Worm (Caenorhabditis elegans) whole organism, late embryonic: Measurements from ENCODE around the gene clec-250.

Experiments
- C08G9.2 ChIP-seq: sonication (generic microtip); optimal IDR thresholded peaks from 2 replicates; lab custom pipeline; 2016; ENCODE audit warnings: mild to moderate bottlenecking, missing genetic modification characterization, moderate library complexity, missing compliant biosample characterization
- C38D4.7 ChIP-seq: fragments of 200-800 bp; sonication (Bioruptor generic); optimal IDR thresholded peaks from 2 replicates; lab custom pipeline; 2018; ENCODE audit warnings: mild to moderate bottlenecking, missing genetic modification characterization, moderate library complexity, missing compliant biosample characterization
- F13H6.1 ChIP-seq: sonication (generic microtip); optimal IDR thresholded peaks from 2 replicates; lab custom pipeline; 2016; ENCODE audit warnings: missing genetic modification characterization, missing compliant biosample characterization
- K02D7.2 ChIP-seq: sonication (generic microtip); optimal IDR thresholded peaks from 2 replicates; lab custom pipeline; 2017; ENCODE audit warnings: mild to moderate bottlenecking, missing genetic modification characterization, missing compliant biosample characterization
- Y22D7AL.16 ChIP-seq: sonication (generic microtip); optimal IDR thresholded peaks from 2 replicates; lab custom pipeline; 2016; ENCODE audit warnings: missing genetic modification characterization, missing compliant biosample characterization
- ahr-1 ChIP-seq: sonication (generic microtip); optimal IDR thresholded peaks from 2 replicates; lab custom pipeline; 2016; ENCODE audit warnings: missing genetic modification characterization, missing compliant biosample characterization
- ama-1 ChIP-seq: fragments of 150-350 bp; optimal IDR thresholded peaks from 2 replicates; lab custom pipeline; 2014
- ceh-14 ChIP-seq: sonication (generic microtip); optimal IDR thresholded peaks from 2 replicates; lab custom pipeline; 2016; ENCODE audit warnings: missing genotype, missing genetic modification characterization, missing compliant biosample characterization
- ceh-18 ChIP-seq: sonication (generic microtip); optimal IDR thresholded peaks from 2 replicates; lab custom pipeline; 2016; ENCODE audit warnings: missing genetic modification characterization, missing compliant biosample characterization
- ceh-19 ChIP-seq: fragments of 200-800 bp; sonication (Bioruptor generic); optimal IDR thresholded peaks from 2 replicates; lab custom pipeline; 2018; ENCODE audit warnings: mild to moderate bottlenecking, missing genetic modification characterization, missing compliant biosample characterization
- ceh-22 ChIP-seq: sonication (generic microtip); optimal IDR thresholded peaks from 2 replicates; lab custom pipeline; 2017; ENCODE audit warnings: missing biosample characterization, missing genetic modification characterization
- ceh-24 ChIP-seq: sonication (generic microtip); optimal IDR thresholded peaks from 2 replicates; lab custom pipeline; 2016; ENCODE audit warnings: mild to moderate bottlenecking, missing genetic modification characterization, missing compliant biosample characterization
- ceh-30 ChIP-seq: fragments of 150-350 bp; optimal IDR thresholded peaks from 2 replicates; lab custom pipeline; 2014; ENCODE audit warnings: missing biosample characterization, missing genetic modification characterization
- ceh-31 ChIP-seq: sonication (generic microtip); optimal IDR thresholded peaks from 2 replicates; lab custom pipeline; 2016; ENCODE audit warnings: missing genetic modification characterization, missing compliant biosample characterization
- ceh-45 ChIP-seq: fragments of 200-800 bp; sonication (Bioruptor generic); IDR thresholded peaks from 2 replicates; pipeline ENCODE4 v1.3.6; 2022; ENCODE audit warnings: missing genetic modification reagents, missing genetic modification characterization, missing compliant biosample characterization
- ceh-9 ChIP-seq: sonication (generic microtip); optimal IDR thresholded peaks from 2 replicates; lab custom pipeline; 2016; ENCODE audit warnings: mild to moderate bottlenecking, missing genetic modification characterization, inconsistent platforms, missing compliant biosample characterization
- che-1 ChIP-seq: sonication (generic microtip); optimal IDR thresholded peaks from 2 replicates; lab custom pipeline; 2016; ENCODE audit warnings: mild to moderate bottlenecking, missing genetic modification characterization, missing compliant biosample characterization
- dve-1 ChIP-seq: sonication (generic microtip); optimal IDR thresholded peaks from 2 replicates; lab custom pipeline; 2017; ENCODE audit warnings: antibody characterized with exemption, mild to moderate bottlenecking, missing genetic modification characterization, missing compliant biosample characterization
- ets-4 ChIP-seq: sonication (generic microtip); optimal IDR thresholded peaks from 2 replicates; lab custom pipeline; 2016; ENCODE audit warnings: missing genetic modification characterization, missing compliant biosample characterization
- fax-1 ChIP-seq: sonication (generic microtip); optimal IDR thresholded peaks from 2 replicates; lab custom pipeline; 2016; ENCODE audit warnings: missing genotype, missing genetic modification characterization, missing compliant biosample characterization
- fkh-10 ChIP-seq: fragments of 150-350 bp; optimal IDR thresholded peaks from 2 replicates; lab custom pipeline; 2014; ENCODE audit warnings: missing biosample characterization, missing genetic modification reagents, missing genetic modification characterization
- fkh-6 ChIP-seq: sonication (generic microtip); optimal IDR thresholded peaks from 2 replicates; lab custom pipeline; 2016; ENCODE audit warnings: missing genetic modification characterization, missing compliant biosample characterization
- hlh-13 ChIP-seq: fragments of 200-800 bp; sonication (Bioruptor generic); optimal IDR thresholded peaks from 2 replicates; lab custom pipeline; 2018; ENCODE audit warnings: mild to moderate bottlenecking, missing genetic modification characterization, missing compliant biosample characterization
- hlh-6 ChIP-seq: sonication (generic microtip); optimal IDR thresholded peaks from 2 replicates; lab custom pipeline; 2016; ENCODE audit warnings: missing genotype, missing genetic modification characterization, missing compliant biosample characterization
- lim-6 ChIP-seq: sonication (generic microtip); optimal IDR thresholded peaks from 2 replicates; lab custom pipeline; 2016; ENCODE audit warnings: missing genetic modification characterization, missing compliant biosample characterization
- lin-11 ChIP-seq: fragments of 200-800 bp; sonication (Bioruptor generic); optimal IDR thresholded peaks from 2 replicates; lab custom pipeline; 2018; ENCODE audit warnings: mild to moderate bottlenecking, missing genetic modification characterization, missing compliant biosample characterization
- madf-2 ChIP-seq: sonication (generic microtip); optimal IDR thresholded peaks from 2 replicates; lab custom pipeline; 2017; ENCODE audit warnings: missing genetic modification characterization, missing compliant biosample characterization
- nhr-11 ChIP-seq: fragments of 150-350 bp; optimal IDR thresholded peaks from 2 replicates; lab custom pipeline; 2014; ENCODE audit warnings: missing biosample characterization, missing genetic modification characterization
- nhr-232 ChIP-seq: sonication (generic microtip); optimal IDR thresholded peaks from 2 replicates; lab custom pipeline; 2016; ENCODE audit warnings: missing genetic modification characterization, missing compliant biosample characterization
- odd-2 ChIP-seq: sonication (generic microtip); optimal IDR thresholded peaks from 2 replicates; lab custom pipeline; 2017; ENCODE audit warnings: antibody characterized with exemption, mild to moderate bottlenecking, missing genetic modification characterization, missing compliant biosample characterization
- pat-9 ChIP-seq: fragments of 200-800 bp; sonication (Bioruptor generic); optimal IDR thresholded peaks from 2 replicates; lab custom pipeline; 2018; ENCODE audit warnings: mild to moderate bottlenecking, missing genetic modification characterization, moderate library complexity, missing compliant biosample characterization
- pax-1 ChIP-seq: fragments of 150-350 bp; optimal IDR thresholded peaks from 2 replicates; lab custom pipeline; 2014; ENCODE audit warnings: missing biosample characterization, missing genetic modification characterization
- pha-2 ChIP-seq: sonication (generic microtip); optimal IDR thresholded peaks from 2 replicates; lab custom pipeline; 2017; ENCODE audit warnings: mild to moderate bottlenecking, missing genetic modification characterization, missing compliant biosample characterization
- pha-4 ChIP-seq: fragments of 150-350 bp; optimal IDR thresholded peaks from 2 replicates; lab custom pipeline; 2018; ENCODE audit warnings: missing biosample characterization, missing genetic modification reagents, missing genetic modification characterization
- pros-1 ChIP-seq: fragments of 150-350 bp; optimal IDR thresholded peaks from 2 replicates; lab custom pipeline; 2014; ENCODE audit warnings: missing biosample characterization, missing genetic modification reagents, missing genetic modification characterization
- ref-2 ChIP-seq: sonication (generic microtip); optimal IDR thresholded peaks from 2 replicates; lab custom pipeline; 2016; ENCODE audit warnings: missing genetic modification characterization, missing compliant biosample characterization
- rnt-1 ChIP-seq: sonication (generic microtip); optimal IDR thresholded peaks from 2 replicates; lab custom pipeline; 2016; ENCODE audit warnings: missing genetic modification characterization, missing compliant biosample characterization
- syd-9 ChIP-seq: sonication (generic microtip); optimal IDR thresholded peaks from 2 replicates; lab custom pipeline; 2016; ENCODE audit warnings: mild to moderate bottlenecking, missing genetic modification characterization, moderate library complexity, missing compliant biosample characterization
- ttx-3 ChIP-seq: sonication (generic microtip); optimal IDR thresholded peaks from 2 replicates; lab custom pipeline; 2016; ENCODE audit warnings: missing genetic modification reagents, missing genetic modification characterization, missing compliant biosample characterization
- unc-55 ChIP-seq: sonication (generic microtip); optimal IDR thresholded peaks from 2 replicates; lab custom pipeline; 2017; ENCODE audit warnings: missing biosample characterization, missing genetic modification reagents, missing genetic modification characterization
- zip-5 ChIP-seq: sonication (generic microtip); optimal IDR thresholded peaks from 2 replicates; lab custom pipeline; 2016; ENCODE audit warnings: missing genetic modification characterization, missing compliant biosample characterization
- ztf-16 ChIP-seq: sonication (generic microtip); optimal IDR thresholded peaks from 2 replicates; lab custom pipeline; 2017; ENCODE audit warnings: missing genetic modification characterization, missing compliant biosample characterization

The clec-250 gene

ce11 chrV:18723604-18724003, 18.4 kb downstream of the clec-250 start (continued):
- TF ChIP-seq madf-2 (tag; lab: Kevin White, UChicago) (no peak), pha-4 (tag; lab: Kevin White, UChicago) (no peak), nhr-11 (tag; lab: Kevin White, UChicago) (no peak), pros-1 (peak; percentile 79), ceh-18 (peak; percentile 31), lin-11 (tag; lab: Kevin White, UChicago) (no peak), odd-2 (peak; percentile 24), pax-1 (tag; lab: Kevin White, UChicago) (peak; percentile 70), C38D4.7 (GFP tag; lab: Kevin White, UChicago) (no peak), unc-55 (GFP tag; lab: Kevin White, UChicago) (peak; percentile 92), ama-1 (lab: Kevin White, UChicago) (no peak), ceh-22 (peak; percentile 9), syd-9 (tag; lab: Kevin White, UChicago) (peak; percentile 29), ztf-16 (peak; percentile 26), rnt-1 (tag; lab: Kevin White, UChicago) (peak; percentile 21), ceh-24 (tag; lab: Kevin White, UChicago) (no peak), F13H6.1 (tag; lab: Kevin White, UChicago) (peak; percentile 58), fkh-10 (GFP tag; lab: Kevin White, UChicago) (no peak), fkh-6 (tag; lab: Kevin White, UChicago) (peak; percentile 18), Y22D7AL.16 (tag; lab: Kevin White, UChicago) (no peak), dve-1 (peak; percentile 52), zip-5 (tag; lab: Kevin White, UChicago) (no peak), ceh-31 (peak; percentile 97), K02D7.2 (tag; lab: Kevin White, UChicago) (no peak), ceh-30 (tag; lab: Kevin White, UChicago) (peak; percentile 92), hlh-6 (tag; lab: Kevin White, UChicago) (no peak), lim-6 (peak; percentile 56), che-1 (no peak), ahr-1 (tag; lab: Kevin White, UChicago) (no peak), ets-4 (tag; lab: Kevin White, UChicago) (peak; percentile 62), ref-2 (tag; lab: Kevin White, UChicago) (no peak), ceh-45 (GFP tag; lab: Robert Waterston, UW) (no peak), hlh-13 (GFP tag; lab: Kevin White, UChicago) (no peak), pha-2 (peak; percentile 59), fax-1 (tag; lab: Kevin White, UChicago) (no peak), ceh-14 (tag; lab: Kevin White, UChicago) (peak; percentile 76), pat-9 (tag; lab: Kevin White, UChicago) (peak; percentile 49), nhr-232 (tag; lab: Kevin White, UChicago) (no peak), C08G9.2 (tag; lab: Kevin White, UChicago) (peak; percentile 49)

- TF ChIP-seq ceh-19: no peak
- peak; percentile 37 for TF ChIP-seq ceh-9 (tag; lab: Kevin White, UChicago)
- no peak for TF ChIP-seq ttx-3 (tag; lab: Kevin White, UChicago)
- TF ChIP-seq dve-1: peak; percentile 88
- peak; percentile 35 for TF ChIP-seq odd-2
These were observed 19.3 kb downstream of the clec-250 start for ce11 chrV:18722510-18723299.
